Worm (Caenorhabditis elegans): ENCODE results near the gene puf-3.

ce11 chrIV:13508924-13509323 is 3.0 kb downstream of the puf-3 start, which contains the start of gene afmd-2:
- TF ChIP-seq lin-13 (tag; optimal IDR thresholded peaks at IDR 0.05) (no peak), nhr-28 (tag; optimal IDR thresholded peaks at IDR 0.05) (no peak), unc-62 (GFP tag; optimal IDR thresholded peaks at IDR 0.05) (no peak), ztf-11 (tag; optimal IDR thresholded peaks at IDR 0.05) (no peak), elt-3 (tag; optimal IDR thresholded peaks at IDR 0.05) (no peak), mep-1 (tag; optimal IDR thresholded peaks at IDR 0.05) (no peak), sptf-1 (tag; optimal IDR thresholded peaks at IDR 0.05) (no peak), unc-120 (tag; optimal IDR thresholded peaks at IDR 0.05; ENCODE audit: poor library complexity, severe bottlenecking) (no peak), pha-4 (tag; optimal IDR thresholded peaks at IDR 0.05) (no peak), snpc-4 (tag; optimal IDR thresholded peaks at IDR 0.05) (no peak), nhr-237 (tag; optimal IDR thresholded peaks at IDR 0.05) (no peak), ceh-83 (GFP tag; optimal IDR thresholded peaks at IDR 0.05) (no peak), mab-5 (tag; optimal IDR thresholded peaks at IDR 0.05) (no peak)

Data from whole organism, mixed stage, embryonic.